Fruit fly (Drosophila melanogaster): ENCODE results near the gene yip7.

The yip7 gene

DNA sequence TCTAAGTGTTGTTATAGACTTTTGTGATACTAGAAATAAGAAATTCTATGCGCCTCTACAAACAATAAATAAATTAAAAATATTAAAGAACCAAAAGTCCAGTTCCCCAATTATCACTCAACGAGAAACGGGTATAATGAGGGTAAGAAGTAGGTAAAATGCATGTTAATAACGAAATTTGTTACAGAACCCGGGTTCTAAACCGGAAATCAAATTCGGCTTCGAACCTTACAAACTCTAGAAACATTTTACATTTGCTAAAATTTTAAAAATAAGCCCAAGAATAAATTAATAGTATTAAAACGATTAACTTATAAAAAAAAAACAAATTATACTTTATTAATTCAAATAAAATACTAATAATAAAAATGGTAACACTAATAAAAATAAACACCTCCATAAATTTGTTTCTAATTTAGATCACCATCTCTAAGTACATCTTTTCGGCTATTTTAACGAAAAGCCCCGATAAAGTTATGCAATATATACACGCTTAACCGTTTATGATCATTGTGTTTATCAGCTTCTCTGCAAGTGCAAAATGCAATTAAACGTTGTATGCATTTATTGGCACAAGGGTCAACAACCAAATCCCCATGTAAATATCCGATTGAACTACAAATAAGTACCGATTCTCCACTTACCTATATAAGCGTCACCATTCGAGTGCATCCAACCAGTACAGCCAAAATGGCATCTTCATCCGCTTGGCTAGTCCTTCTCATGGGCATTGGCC, 36.6 kb downstream of the yip7 start, which contains the start of gene CG6602 (continued):
- TF ChIP-seq Lim3 (GFP tag; IDR thresholded peaks at IDR 0.05), result no peak
- TF ChIP-seq Doc2 (GFP tag; IDR thresholded peaks at IDR 0.05), result no peak
- peak; percentile 64 for TF ChIP-seq CG14667 (GFP tag; IDR thresholded peaks at IDR 0.05)
- no peak for TF ChIP-seq nerfin-1 (tag; optimal IDR thresholded peaks at IDR 0.05)
- peak; percentile 67; the same call in 1 of the 2 replicates for TF ChIP-seq sens-2 (GFP tag; IDR thresholded peaks at IDR 0.05)
- TF ChIP-seq ind (GFP tag; optimal IDR thresholded peaks at IDR 0.05), result peak; percentile 63
- peak; percentile 25; the same call in 1 of the 2 replicates for TF ChIP-seq CG10321 (GFP tag; IDR thresholded peaks at IDR 0.05)
- peak; percentile 77 for TF ChIP-seq CG1024 (GFP tag; IDR thresholded peaks at IDR 0.05)
- no peak for TF ChIP-seq Scr (GFP tag; IDR thresholded peaks at IDR 0.05; ENCODE audit: partially characterized antibody)
- peak; percentile 80 for TF ChIP-seq CG9817 (tag; optimal IDR thresholded peaks at IDR 0.05)
- peak; percentile 30 for TF ChIP-seq pb (GFP tag; optimal IDR thresholded peaks at IDR 0.05)
- TF ChIP-seq CG6175 (GFP tag; IDR thresholded peaks at IDR 0.05), result peak; percentile 74
- 0 out of 3 replicates have a peak, but pooled peaks have one; percentile 43 for TF ChIP-seq CG7357 (GFP tag; IDR thresholded peaks at IDR 0.05)
- peak; percentile 34 for TF ChIP-seq trem (tag; optimal IDR thresholded peaks at IDR 0.05)
- no peak for TF ChIP-seq her (GFP tag; optimal IDR thresholded peaks at IDR 0.05)
- TF ChIP-seq fd102C (GFP tag; optimal IDR thresholded peaks at IDR 0.05), result peak; percentile 10
- TF ChIP-seq CG2889 (GFP tag; IDR thresholded peaks at IDR 0.05), result no peak
- TF ChIP-seq pzg (GFP tag; optimal IDR thresholded peaks at IDR 0.05), result peak; percentile 10
- TF ChIP-seq Dek (tag; optimal IDR thresholded peaks at IDR 0.05), result peak; percentile 21
- peak; percentile 45 for TF ChIP-seq ac (GFP tag; optimal IDR thresholded peaks at IDR 0.05)
- TF ChIP-seq Sin3A (optimal IDR thresholded peaks at IDR 0.05), result no peak
- no peak for TF ChIP-seq Eip74EF (GFP tag; optimal IDR thresholded peaks at IDR 0.05)
- TF ChIP-seq run (tag; optimal IDR thresholded peaks at IDR 0.05), result no peak
- no peak for TF ChIP-seq CG13287 (GFP tag; IDR thresholded peaks at IDR 0.05; ENCODE audit: partially characterized antibody)
- TF ChIP-seq Asciz (GFP tag; optimal IDR thresholded peaks at IDR 0.05), result peak; percentile 80
- peak; percentile 51 for TF ChIP-seq Hr3 (GFP tag; optimal IDR thresholded peaks at IDR 0.05)
- TF ChIP-seq vnd (GFP tag; IDR thresholded peaks at IDR 0.05; ENCODE audit: partially characterized antibody), result no peak
- TF ChIP-seq CG2120 (GFP tag; optimal IDR thresholded peaks at IDR 0.05), result peak; percentile 6
- peak; percentile 13 for TF ChIP-seq en (GFP tag; optimal IDR thresholded peaks at IDR 0.05)
- peak; percentile 28 for TF ChIP-seq CG12942 (GFP tag; optimal IDR thresholded peaks at IDR 0.05)
- peak; percentile 30 for TF ChIP-seq fu2 (GFP tag; optimal IDR thresholded peaks at IDR 0.05)
- TF ChIP-seq CG12391 (tag; optimal IDR thresholded peaks at IDR 0.05), result peak; percentile 52
- TF ChIP-seq NK7.1 (GFP tag; optimal IDR thresholded peaks at IDR 0.05), result no peak
- TF ChIP-seq Hr78 (GFP tag; optimal IDR thresholded peaks at IDR 0.05), result no peak
- TF ChIP-seq BtbVII (GFP tag; optimal IDR thresholded peaks at IDR 0.05), result peak; percentile 65
- TF ChIP-seq stwl (tag; optimal IDR thresholded peaks at IDR 0.05), result peak; percentile 73
- no peak for TF ChIP-seq gcm (GFP tag; optimal IDR thresholded peaks at IDR 0.05)
- no peak for TF ChIP-seq CG16863 (GFP tag; optimal IDR thresholded peaks at IDR 0.05)
- peak; percentile 34 for TF ChIP-seq CG15696 (tag; optimal IDR thresholded peaks at IDR 0.05)
- no peak for TF ChIP-seq MESR4 (GFP tag; optimal IDR thresholded peaks at IDR 0.05)
- TF ChIP-seq sim (GFP tag; IDR thresholded peaks at IDR 0.05), result no peak
- no peak; the same call in 2 of the 3 replicates for TF ChIP-seq CG11560 (tag; IDR thresholded peaks at IDR 0.05)
- peak; percentile 74 for TF ChIP-seq CG6813 (GFP tag; optimal IDR thresholded peaks at IDR 0.05)
- peak; percentile 48 for TF ChIP-seq CG9609 (GFP tag; optimal IDR thresholded peaks at IDR 0.05)
- no peak for TF ChIP-seq NC2α (GFP tag; optimal IDR thresholded peaks at IDR 0.05)
- peak; percentile 36 for TF ChIP-seq CG3065 (GFP tag; optimal IDR thresholded peaks at IDR 0.05)
- peak; percentile 58 for TF ChIP-seq tin (GFP tag; optimal IDR thresholded peaks at IDR 0.05)
- TF ChIP-seq Nf-YA (GFP tag; IDR thresholded peaks at IDR 0.05), result peak; percentile 47; the same call in 1 of the 2 replicates
- no peak for TF ChIP-seq CG11398 (GFP tag; optimal IDR thresholded peaks at IDR 0.05)
